Worm (Caenorhabditis elegans) whole organism, L1 larva: ENCODE results near the gene dpm-3.

ENCODE experiments used
- C04F5.9 ChIP-seq: sonication (generic microtip); optimal IDR thresholded peaks from 2 replicates; lab custom pipeline; 2016; ENCODE audit warnings: missing genetic modification characterization, missing compliant biosample characterization
- F16B12.6 ChIP-seq: fragments of 150-350 bp; optimal IDR thresholded peaks from 2 replicates; lab custom pipeline; 2014; ENCODE audit warnings: missing biosample characterization, missing genetic modification characterization
- aly-2 ChIP-seq: fragments of 150-350 bp; optimal IDR thresholded peaks from 2 replicates; lab custom pipeline; 2014; ENCODE audit warnings: missing biosample characterization, missing genetic modification characterization
- ama-1 ChIP-seq: fragments of 150-350 bp; optimal IDR thresholded peaks from 2 replicates; lab custom pipeline; 2014
- ceh-63 ChIP-seq: fragments of 200-800 bp; sonication (Bioruptor generic); optimal IDR thresholded peaks from 2 replicates; lab custom pipeline; 2018; ENCODE audit warnings: mild to moderate bottlenecking, missing genetic modification characterization, missing compliant biosample characterization
- ceh-8 ChIP-seq: fragments of 200-800 bp; sonication (Bioruptor generic); optimal IDR thresholded peaks from 2 replicates; lab custom pipeline; 2018; ENCODE audit warnings: mild to moderate bottlenecking, missing genetic modification characterization, moderate library complexity, missing compliant biosample characterization
- ceh-82 ChIP-seq, 3 experiments: fragments of 150-350 bp in 1 of 3; sonication (generic microtip) in 2 of 3; optimal IDR thresholded peaks; 2 replicates each; lab custom pipeline; 2014 to 2017; ENCODE audit warnings: missing biosample characterization in 3 of 3, missing genetic modification characterization in 3 of 3
- ces-1 ChIP-seq: fragments of 150-350 bp; optimal IDR thresholded peaks from 2 replicates; lab custom pipeline; 2014; ENCODE audit warnings: missing biosample characterization, missing genetic modification reagents, missing genetic modification characterization
- dpl-1 ChIP-seq, 3 experiments: fragments of 150-350 bp in 2 of 3; sonication (generic microtip) in 1 of 3; optimal IDR thresholded peaks; 2 replicates each; lab custom pipeline; 2014 to 2017; ENCODE audit warnings: missing biosample characterization in 3 of 3, missing genetic modification characterization in 3 of 3, missing genetic modification reagents in 3 of 3
- efl-1 ChIP-seq, 4 experiments: fragments of 150-350 bp; optimal IDR thresholded peaks in 3 of 4; peaks in 1 of 4; 1 replicate in 1 of 4; 2 replicates in 3 of 4; lab custom pipeline; 2014; ENCODE audit warnings: missing biosample characterization in 2 of 4, missing genetic modification characterization in 2 of 4, missing genetic modification reagents in 2 of 4
- elt-3 ChIP-seq, 6 experiments: fragments of 150-350 bp in 1 of 6; sonication (generic microtip); optimal IDR thresholded peaks; 2 replicates each; lab custom pipeline; 2017 to 2018; ENCODE audit warnings: missing biosample characterization in 6 of 6, missing genetic modification characterization in 6 of 6, inconsistent platforms in 1 of 6
- ets-5 ChIP-seq: fragments of 200-800 bp; sonication (Bioruptor generic); IDR thresholded peaks from 2 replicates; pipeline ENCODE4 v1.3.6; 2022; ENCODE audit warnings: missing genetic modification characterization, missing compliant biosample characterization
- fkh-10 ChIP-seq: sonication (generic microtip); optimal IDR thresholded peaks from 2 replicates; lab custom pipeline; 2017; ENCODE audit warnings: missing biosample characterization, missing genetic modification reagents, missing genetic modification characterization
- fkh-4 ChIP-seq: sonication (generic microtip); optimal IDR thresholded peaks from 2 replicates; lab custom pipeline; 2016; ENCODE audit warnings: missing compliant biosample characterization, missing genetic modification characterization, borderline replicate concordance
- fkh-8 ChIP-seq: sonication (generic microtip); optimal IDR thresholded peaks from 2 replicates; lab custom pipeline; 2016; ENCODE audit warnings: mild to moderate bottlenecking, missing genetic modification characterization, missing compliant biosample characterization
- hlh-17 ChIP-seq: fragments of 200-800 bp; sonication (Bioruptor generic); optimal IDR thresholded peaks from 2 replicates; lab custom pipeline; 2018; ENCODE audit warnings: missing genetic modification characterization, mild to moderate bottlenecking, missing compliant biosample characterization, moderate library complexity, borderline replicate concordance
- hpl-2 ChIP-seq: fragments of 150-350 bp; optimal IDR thresholded peaks from 2 replicates; lab custom pipeline; 2014; ENCODE audit warnings: missing biosample characterization, missing genetic modification reagents, missing genetic modification characterization
- isw-1 ChIP-seq: fragments of 200-800 bp; sonication (Bioruptor generic); IDR thresholded peaks from 2 replicates; pipeline ENCODE4 v1.3.6; 2022; ENCODE audit warnings: missing genetic modification characterization, missing compliant biosample characterization
- jun-1 ChIP-seq: fragments of 150-350 bp; optimal IDR thresholded peaks from 2 replicates; lab custom pipeline; 2014; ENCODE audit warnings: missing biosample characterization, missing genetic modification reagents, missing genetic modification characterization
- lin-14 ChIP-seq: fragments of 200-800 bp; sonication (Bioruptor generic); optimal IDR thresholded peaks from 2 replicates; lab custom pipeline; 2018; ENCODE audit warnings: mild to moderate bottlenecking, missing genetic modification characterization, moderate library complexity, missing compliant biosample characterization
- lin-15B ChIP-seq: fragments of 150-350 bp; sonication (generic microtip); optimal IDR thresholded peaks from 3 replicates; lab custom pipeline; 2014; ENCODE audit warnings: missing biosample characterization, missing genetic modification characterization
- lin-35 ChIP-seq, 2 experiments: fragments of 150-350 bp; optimal IDR thresholded peaks; 2 replicates each; lab custom pipeline; 2014; ENCODE audit warnings: missing biosample characterization in 2 of 2, missing genetic modification characterization in 2 of 2, missing genetic modification reagents in 2 of 2
- lir-3 ChIP-seq: sonication (generic microtip); optimal IDR thresholded peaks from 2 replicates; lab custom pipeline; 2016; ENCODE audit warnings: mild to moderate bottlenecking, missing genetic modification characterization, moderate library complexity, missing compliant biosample characterization; ENCODE audit not compliant: poor library complexity
- lsy-2 ChIP-seq, 2 experiments: fragments of 150-350 bp; optimal IDR thresholded peaks; 2 replicates each; lab custom pipeline; 2014; ENCODE audit warnings: missing biosample characterization in 2 of 2, missing genetic modification characterization in 2 of 2
- nhr-19 ChIP-seq: fragments of 200-800 bp; sonication (Bioruptor generic); conservative IDR thresholded peaks from 2 replicates; pipeline ENCODE4 v1.3.6; 2022; ENCODE audit warnings: missing genetic modification characterization, missing compliant biosample characterization
- nhr-28 ChIP-seq: fragments of 150-350 bp; optimal IDR thresholded peaks from 2 replicates; lab custom pipeline; 2014; ENCODE audit warnings: missing biosample characterization, missing genetic modification characterization
- nhr-47 ChIP-seq: sonication (generic microtip); optimal IDR thresholded peaks from 2 replicates; lab custom pipeline; 2016; ENCODE audit warnings: mild to moderate bottlenecking, missing genetic modification characterization, moderate library complexity, missing compliant biosample characterization
- nhr-71 ChIP-seq: sonication (generic microtip); optimal IDR thresholded peaks from 2 replicates; lab custom pipeline; 2016; ENCODE audit warnings: mild to moderate bottlenecking, missing genetic modification characterization, moderate library complexity, missing compliant biosample characterization
- nhr-76 ChIP-seq: sonication (generic microtip); optimal IDR thresholded peaks from 2 replicates; lab custom pipeline; 2017; ENCODE audit warnings: missing biosample characterization, missing genetic modification characterization
- nhr-84 ChIP-seq: sonication (generic microtip); optimal IDR thresholded peaks from 2 replicates; lab custom pipeline; 2017; ENCODE audit warnings: missing biosample characterization, missing genetic modification characterization
- nhr-85 ChIP-seq: sonication (generic microtip); peaks from one replicate; lab custom pipeline; 2016; ENCODE audit warnings: missing genetic modification characterization, inconsistent platforms, missing compliant biosample characterization
- nhr-90 ChIP-seq: sonication (generic microtip); optimal IDR thresholded peaks from 2 replicates; lab custom pipeline; 2016; ENCODE audit warnings: mild to moderate bottlenecking, missing genetic modification characterization, missing compliant biosample characterization; ENCODE audit not compliant: poor library complexity
- pag-3 ChIP-seq: sonication (generic microtip); optimal IDR thresholded peaks from 2 replicates; lab custom pipeline; 2017; ENCODE audit warnings: missing genetic modification characterization, mild to moderate bottlenecking, missing compliant biosample characterization, antibody characterized with exemption, borderline replicate concordance; ENCODE audit not compliant: insufficient read depth
- pax-3 ChIP-seq: fragments of 200-800 bp; sonication (Bioruptor generic); optimal IDR thresholded peaks from 2 replicates; lab custom pipeline; 2018; ENCODE audit warnings: mild to moderate bottlenecking, missing genetic modification characterization, moderate library complexity, missing compliant biosample characterization
- sox-4 ChIP-seq: sonication (generic microtip); optimal IDR thresholded peaks from 2 replicates; lab custom pipeline; 2016; ENCODE audit warnings: missing genetic modification characterization, missing compliant biosample characterization
- sptf-1 ChIP-seq: fragments of 150-350 bp; optimal IDR thresholded peaks from 2 replicates; lab custom pipeline; 2014; ENCODE audit warnings: missing biosample characterization, missing genetic modification characterization
- tlp-1 ChIP-seq: fragments of 150-350 bp; optimal IDR thresholded peaks from 2 replicates; lab custom pipeline; 2014; ENCODE audit warnings: missing biosample characterization, missing genetic modification characterization
- unc-30 ChIP-seq: sonication (generic microtip); optimal IDR thresholded peaks from 2 replicates; lab custom pipeline; 2017; ENCODE audit warnings: missing biosample characterization, missing genetic modification characterization
- unc-62 ChIP-seq: fragments of 150-350 bp; optimal IDR thresholded peaks from 2 replicates; lab custom pipeline; 2014; ENCODE audit warnings: missing biosample characterization, missing genetic modification reagents, missing genetic modification characterization
- unc-98 ChIP-seq: fragments of 200-800 bp; sonication (Bioruptor generic); IDR thresholded peaks from 2 replicates; pipeline ENCODE4 v1.3.6; 2022; ENCODE audit warnings: missing genetic modification characterization, missing compliant biosample characterization
- vab-15 ChIP-seq: sonication (generic microtip); optimal IDR thresholded peaks from 2 replicates; lab custom pipeline; 2017; ENCODE audit warnings: missing genotype, mild to moderate bottlenecking, missing genetic modification characterization, missing compliant biosample characterization
- xbp-1 ChIP-seq: sonication (generic microtip); optimal IDR thresholded peaks from 2 replicates; lab custom pipeline; 2016; ENCODE audit warnings: missing genetic modification characterization, missing compliant biosample characterization
- ztf-4 ChIP-seq: fragments of 150-350 bp; optimal IDR thresholded peaks from 2 replicates; lab custom pipeline; 2014; ENCODE audit warnings: missing biosample characterization, missing genetic modification characterization

dpm-3 gene

DNA sequence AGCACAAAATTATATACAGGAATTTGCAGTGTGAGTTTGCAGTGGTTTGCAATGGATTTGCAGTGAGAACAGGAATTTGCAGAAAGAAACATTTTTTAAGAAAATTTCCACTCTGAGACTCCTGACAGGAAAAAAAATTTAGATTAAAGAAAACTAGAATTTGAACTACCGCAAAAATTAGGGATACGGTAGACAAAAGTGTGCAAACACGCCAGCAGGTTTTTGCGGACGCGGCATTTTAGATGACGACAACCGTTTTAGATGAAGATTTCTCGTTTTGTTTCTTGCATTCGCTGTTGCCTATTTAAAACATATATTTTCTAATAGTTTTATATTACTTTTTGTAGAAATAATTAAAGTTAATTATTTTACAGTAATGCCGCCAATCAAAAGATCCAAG, 19.5 kb upstream of the dpm-3 start, which contains the start of gene wdr-46 (continued):
- TF ChIP-seq hlh-17: no peak
- peak; percentile 98 to 99 (median 99) for TF ChIP-seq dpl-1 (GFP tag; optimal IDR thresholded peaks at IDR 0.05; lab: Kevin White, UChicago)
- peak; percentile 88 to 99 for TF ChIP-seq efl-1 (optimal IDR thresholded peaks at IDR 0.05; lab: Kevin White, UChicago)
- peak; percentile 99 to 100 for TF ChIP-seq efl-1 (GFP tag; optimal IDR thresholded peaks at IDR 0.05 in 1 of 2; lab: Kevin White, UChicago)
- TF ChIP-seq unc-30 (tag; lab: Kevin White, UChicago): no peak
- TF ChIP-seq lin-15B: peak; percentile 71
- TF ChIP-seq F16B12.6 (tag; lab: Kevin White, UChicago): peak; percentile 98
- peak; percentile 92 for TF ChIP-seq nhr-85 (tag; lab: Kevin White, UChicago)
- no peak for TF ChIP-seq hpl-2 (GFP tag; lab: Kevin White, UChicago)
- no peak for TF ChIP-seq unc-62 (GFP tag; lab: Kevin White, UChicago)
- TF ChIP-seq lin-14 (GFP tag; lab: Kevin White, UChicago): peak; percentile 82
- TF ChIP-seq pag-3 (tag; lab: Kevin White, UChicago): no peak
- peak; percentile 73 for TF ChIP-seq C04F5.9 (tag; lab: Kevin White, UChicago)
- peak in 3 of 6 experiments; percentile 56 to 83 (median 66) for TF ChIP-seq elt-3 (tag; optimal IDR thresholded peaks at IDR 0.05; lab: Kevin White, UChicago)
- TF ChIP-seq ama-1: peak; percentile 10
- peak; percentile 92 for TF ChIP-seq nhr-47 (tag; lab: Kevin White, UChicago)
- TF ChIP-seq ceh-82 (tag; optimal IDR thresholded peaks at IDR 0.05; lab: Kevin White, UChicago): peak; percentile 84 to 89 (median 87)
- TF ChIP-seq jun-1 (tag; lab: Kevin White, UChicago): peak; percentile 83
- no peak for TF ChIP-seq tlp-1 (tag; lab: Kevin White, UChicago)
- TF ChIP-seq lin-35 (GFP tag; optimal IDR thresholded peaks at IDR 0.05; lab: Kevin White, UChicago): peak; percentile 98 to 99
- TF ChIP-seq nhr-90: peak; percentile 88
- TF ChIP-seq nhr-71 (tag; lab: Kevin White, UChicago): peak; percentile 91
- TF ChIP-seq pax-3 (tag; lab: Kevin White, UChicago): peak; percentile 59
- no peak for TF ChIP-seq nhr-76 (tag; lab: Kevin White, UChicago)
- peak; percentile 42 for TF ChIP-seq fkh-4 (tag; lab: Kevin White, UChicago)
- no peak for TF ChIP-seq sptf-1
- peak; percentile 89 for TF ChIP-seq xbp-1 (tag; lab: Kevin White, UChicago)
- TF ChIP-seq nhr-19: peak; percentile 88
- TF ChIP-seq lir-3: peak; percentile 54
- TF ChIP-seq vab-15 (tag; lab: Kevin White, UChicago): peak; percentile 15
- TF ChIP-seq fkh-10: peak; percentile 48
- peak; percentile 65 for TF ChIP-seq fkh-8 (tag; lab: Kevin White, UChicago)
- peak; percentile 76 for TF ChIP-seq ceh-8 (GFP tag; lab: Kevin White, UChicago)
- no peak for TF ChIP-seq nhr-28 (tag; lab: Kevin White, UChicago)
- TF ChIP-seq ceh-63 (GFP tag; lab: Kevin White, UChicago): no peak
- peak; percentile 88 for TF ChIP-seq isw-1 (GFP tag; lab: Robert Waterston, UW)
- TF ChIP-seq sox-4 (tag; lab: Kevin White, UChicago): peak; percentile 45
- TF ChIP-seq ets-5: no peak
- peak; percentile 11; the same call in 1 of the 2 replicates for TF ChIP-seq unc-98 (GFP tag; lab: Robert Waterston, UW)
- peak; percentile 100 for TF ChIP-seq lsy-2 (tag; optimal IDR thresholded peaks at IDR 0.05; lab: Kevin White, UChicago)
- no peak for TF ChIP-seq ces-1 (GFP tag; lab: Kevin White, UChicago)
- peak; percentile 65 for TF ChIP-seq ztf-4
- peak; percentile 72 for TF ChIP-seq aly-2
- no peak for TF ChIP-seq nhr-84 (tag; lab: Kevin White, UChicago)
